Fruit fly (Drosophila melanogaster) whole organism, embryonic: ENCODE data around the gene CG31267.
A peak's percentile ranks its signal among the peaks of the same experiment; 100 is the strongest.

Experiments
- B-H1 ChIP-seq: fragments of 200-800 bp; sonication (Bioruptor generic); IDR thresholded peaks from 3 replicates; pipeline ENCODE4 v1.3.6; 2022; ENCODE audit warnings: missing biosample characterization, missing genetic modification characterization
- Bgb ChIP-seq: fragments of 200-800 bp; sonication (Bioruptor generic); IDR thresholded peaks from 2 replicates; pipeline ENCODE4 v1.3.6; 2022; ENCODE audit warnings: missing biosample characterization, missing genetic modification characterization; ENCODE audit not compliant: partially characterized antibody
- CG12391 ChIP-seq: fragments of 200-800 bp; sonication (Bioruptor generic); optimal IDR thresholded peaks from 3 replicates; lab custom pipeline; 2018; ENCODE audit warnings: missing biosample characterization, mild to moderate bottlenecking, missing genetic modification characterization, moderate library complexity
- CG12659 ChIP-seq: fragments of 200-800 bp; sonication (Bioruptor generic); optimal IDR thresholded peaks from 3 replicates; lab custom pipeline; 2017; ENCODE audit warnings: mild to moderate bottlenecking, missing biosample characterization, missing genetic modification reagents, missing genetic modification characterization
- CG13123 ChIP-seq: fragments of 200-800 bp; sonication (Bioruptor generic); optimal IDR thresholded peaks from 2 replicates; lab custom pipeline; 2016; ENCODE audit warnings: missing biosample characterization, missing genetic modification characterization
- CG14860 ChIP-seq: fragments of 200-800 bp; sonication (Bioruptor generic); IDR thresholded peaks from 3 replicates; pipeline ENCODE4 v1.3.6; 2022; ENCODE audit warnings: missing biosample characterization, missing genetic modification characterization; ENCODE audit not compliant: partially characterized antibody
- CG16813 ChIP-seq: fragments of 200-800 bp; sonication (Bioruptor generic); IDR thresholded peaks from 3 replicates; pipeline ENCODE4 v1.3.6; 2022; ENCODE audit warnings: missing biosample characterization, missing genetic modification characterization; ENCODE audit not compliant: partially characterized antibody
- CG17359 ChIP-seq: fragments of 200-800 bp; sonication (Bioruptor generic); optimal IDR thresholded peaks from 3 replicates; lab custom pipeline; 2018; ENCODE audit warnings: missing biosample characterization, mild to moderate bottlenecking, missing genetic modification characterization, moderate library complexity
- CG17829 ChIP-seq: fragments of 200-800 bp; optimal IDR thresholded peaks from 2 replicates; lab custom pipeline; 2019; ENCODE audit warnings: missing biosample characterization, mild to moderate bottlenecking, missing genetic modification characterization, moderate library complexity
- CG18262 ChIP-seq: fragments of 200-800 bp; optimal IDR thresholded peaks from 3 replicates; lab custom pipeline; 2019; ENCODE audit warnings: missing biosample characterization, mild to moderate bottlenecking, missing genetic modification characterization, moderate library complexity
- CG2116 ChIP-seq: fragments of 200-800 bp; sonication (Bioruptor generic); optimal IDR thresholded peaks from 3 replicates; lab custom pipeline; 2018; ENCODE audit warnings: missing biosample characterization, mild to moderate bottlenecking, missing genetic modification characterization
- CG2129 ChIP-seq: fragments of 200-800 bp; sonication (Bioruptor generic); IDR thresholded peaks from 2 replicates; pipeline ENCODE4 v1.3.6; 2022; ENCODE audit warnings: missing biosample characterization, missing genetic modification characterization; ENCODE audit not compliant: partially characterized antibody
- CG2712 ChIP-seq: fragments of 200-800 bp; optimal IDR thresholded peaks from 3 replicates; lab custom pipeline; 2019; ENCODE audit warnings: missing biosample characterization, mild to moderate bottlenecking, missing genetic modification characterization, moderate library complexity
- CG2889 ChIP-seq: fragments of 200-800 bp; sonication (Bioruptor generic); IDR thresholded peaks from 3 replicates; pipeline ENCODE4 v1.3.6; 2022; ENCODE audit warnings: missing biosample characterization, missing genetic modification characterization
- CG30020 ChIP-seq: fragments of 200-800 bp; optimal IDR thresholded peaks from 2 replicates; lab custom pipeline; 2019; ENCODE audit warnings: missing biosample characterization, mild to moderate bottlenecking, missing genetic modification characterization, moderate library complexity
- CG34224 ChIP-seq: fragments of 200-800 bp; sonication (Bioruptor generic); IDR thresholded peaks from 3 replicates; pipeline ENCODE4 v1.3.6; 2022; ENCODE audit warnings: missing biosample characterization, missing genetic modification characterization; ENCODE audit not compliant: partially characterized antibody
- CG42726 ChIP-seq: fragments of 200-800 bp; sonication (Bioruptor generic); IDR thresholded peaks from 2 replicates; pipeline ENCODE4 v1.3.6; 2022; ENCODE audit warnings: missing biosample characterization, missing genetic modification characterization; ENCODE audit not compliant: partially characterized antibody
- CG4404 ChIP-seq: fragments of 200-800 bp; sonication (Bioruptor generic); IDR thresholded peaks from 2 replicates; pipeline ENCODE4 v1.3.6; 2022; ENCODE audit warnings: missing biosample characterization, missing genetic modification characterization
- CG4617 ChIP-seq: fragments of 200-800 bp; sonication (Bioruptor generic); optimal IDR thresholded peaks from 3 replicates; lab custom pipeline; 2016; ENCODE audit warnings: missing biosample characterization, missing genetic modification characterization, borderline replicate concordance
- CG4707 ChIP-seq: fragments of 200-800 bp; sonication (Bioruptor generic); optimal IDR thresholded peaks from 2 replicates; lab custom pipeline; 2018; ENCODE audit warnings: missing biosample characterization, mild to moderate bottlenecking, missing genetic modification characterization, moderate library complexity
- CG7963 ChIP-seq: fragments of 200-800 bp; sonication (Bioruptor generic); IDR thresholded peaks from 3 replicates; pipeline ENCODE4 v1.3.6; 2022; ENCODE audit warnings: missing biosample characterization, missing genetic modification characterization; ENCODE audit not compliant: partially characterized antibody
- CG8281 ChIP-seq: fragments of 200-800 bp; sonication (Bioruptor generic); optimal IDR thresholded peaks from 2 replicates; lab custom pipeline; 2018; ENCODE audit warnings: missing biosample characterization, mild to moderate bottlenecking, missing genetic modification characterization, moderate library complexity
- Dek ChIP-seq: fragments of 200-800 bp; sonication (Bioruptor generic); optimal IDR thresholded peaks from 3 replicates; lab custom pipeline; 2019; ENCODE audit warnings: missing biosample characterization, mild to moderate bottlenecking, missing genetic modification characterization, moderate library complexity
- Dip2 ChIP-seq: fragments of 200-800 bp; sonication (Bioruptor generic); IDR thresholded peaks from 2 replicates; pipeline ENCODE4 v1.3.6; 2022; ENCODE audit warnings: missing biosample characterization, missing genetic modification characterization
- Doc3 ChIP-seq: fragments of 200-800 bp; sonication (Bioruptor generic); IDR thresholded peaks from 3 replicates; pipeline ENCODE4 v1.3.6; 2022; ENCODE audit warnings: missing biosample characterization, missing genetic modification characterization; ENCODE audit not compliant: partially characterized antibody
- Dp ChIP-seq: fragments of 200-800 bp; sonication (Bioruptor generic); optimal IDR thresholded peaks from 2 replicates; lab custom pipeline; 2018; ENCODE audit warnings: missing biosample characterization, mild to moderate bottlenecking, missing genetic modification characterization, moderate library complexity
- Dref ChIP-seq: fragments of 200-800 bp; sonication (Bioruptor generic); IDR thresholded peaks from 2 replicates; pipeline ENCODE4 v1.3.6; 2022; ENCODE audit warnings: missing biosample characterization, missing genetic modification characterization
- E2f2 ChIP-seq: fragments of 200-800 bp; sonication (Bioruptor generic); IDR thresholded peaks from 2 replicates; pipeline ENCODE4 v1.3.6; 2022; ENCODE audit warnings: missing biosample characterization, missing genetic modification characterization
- HLH4C ChIP-seq: fragments of 200-800 bp; sonication (Bioruptor generic); IDR thresholded peaks from 3 replicates; pipeline ENCODE4 v1.3.6; 2022; ENCODE audit warnings: missing biosample characterization, missing genetic modification characterization; ENCODE audit not compliant: partially characterized antibody
- YL-1 ChIP-seq: fragments of 200-800 bp; sonication (Bioruptor generic); optimal IDR thresholded peaks from 3 replicates; lab custom pipeline; 2017; ENCODE audit warnings: missing biosample characterization, mild to moderate bottlenecking, missing genetic modification characterization
- ab ChIP-seq: fragments of 200-800 bp; sonication (Bioruptor generic); optimal IDR thresholded peaks from 2 replicates; lab custom pipeline; 2016; ENCODE audit warnings: missing biosample characterization, missing genetic modification characterization
- aop ChIP-seq: fragments of 200-800 bp; sonication (Bioruptor generic); IDR thresholded peaks from 2 replicates; pipeline ENCODE4 v1.3.6; 2022; ENCODE audit warnings: missing biosample characterization, missing genetic modification characterization
- ato ChIP-seq: fragments of 200-800 bp; sonication (Bioruptor generic); IDR thresholded peaks from 2 replicates; pipeline ENCODE4 v1.3.6; 2022; ENCODE audit warnings: missing biosample characterization, missing genetic modification characterization; ENCODE audit not compliant: partially characterized antibody
- crol ChIP-seq: fragments of 200-800 bp; sonication (Bioruptor generic); IDR thresholded peaks from 2 replicates; pipeline ENCODE4 v1.3.6; 2022; ENCODE audit warnings: missing biosample characterization, missing genetic modification characterization
- grn ChIP-seq: fragments of 200-800 bp; sonication (Bioruptor generic); optimal IDR thresholded peaks from 3 replicates; lab custom pipeline; 2017; ENCODE audit warnings: missing biosample characterization, missing genetic modification characterization
- hb ChIP-seq: fragments of 200-800 bp; sonication (Bioruptor generic); IDR thresholded peaks from 3 replicates; pipeline ENCODE4 v1.3.6; 2022; ENCODE audit warnings: missing biosample characterization, missing genetic modification characterization; ENCODE audit not compliant: partially characterized antibody
- hbn ChIP-seq: fragments of 200-800 bp; sonication (Bioruptor generic); IDR thresholded peaks from 2 replicates; pipeline ENCODE4 v1.3.6; 2022; ENCODE audit warnings: missing biosample characterization, missing genetic modification characterization; ENCODE audit not compliant: partially characterized antibody
- inv ChIP-seq: fragments of 200-800 bp; sonication (Bioruptor generic); IDR thresholded peaks from 2 replicates; pipeline ENCODE4 v1.3.6; 2022; ENCODE audit warnings: missing biosample characterization, missing genetic modification characterization; ENCODE audit not compliant: partially characterized antibody
- knrl ChIP-seq: fragments of 200-800 bp; sonication (Bioruptor generic); IDR thresholded peaks from 3 replicates; pipeline ENCODE4 v1.3.6; 2022; ENCODE audit warnings: missing biosample characterization, missing genetic modification characterization; ENCODE audit not compliant: partially characterized antibody
- lov ChIP-seq, 2 experiments: fragments of 200-800 bp in 1 of 2; fragments of >200 bp in 1 of 2; sonication (Bioruptor generic) in 1 of 2; IDR thresholded peaks in 1 of 2; optimal IDR thresholded peaks in 1 of 2; 2 replicates in 1 of 2; 3 replicates in 1 of 2; pipeline versions ENCODE4 v1.3.6 to Lab custom; 2017 to 2022; ENCODE audit warnings: missing biosample characterization in 1 of 2, missing genetic modification characterization in 1 of 2
- nmo ChIP-seq: fragments of 200-800 bp; sonication (Bioruptor generic); optimal IDR thresholded peaks from 2 replicates; lab custom pipeline; 2018; ENCODE audit warnings: missing biosample characterization, mild to moderate bottlenecking, missing genetic modification characterization, moderate library complexity
- stwl ChIP-seq: fragments of 200-800 bp; sonication (Bioruptor generic); optimal IDR thresholded peaks from 3 replicates; lab custom pipeline; 2018; ENCODE audit warnings: missing biosample characterization, mild to moderate bottlenecking, missing genetic modification characterization, moderate library complexity
- tna ChIP-seq: fragments of 200-800 bp; sonication (Bioruptor generic); IDR thresholded peaks from 2 replicates; pipeline ENCODE4 v1.3.6; 2022; ENCODE audit warnings: missing biosample characterization, missing genetic modification characterization; ENCODE audit not compliant: partially characterized antibody
- unc-4 ChIP-seq: fragments of 200-800 bp; sonication (Bioruptor generic); IDR thresholded peaks from 2 replicates; pipeline ENCODE4 v1.3.6; 2022; ENCODE audit warnings: missing biosample characterization, missing genetic modification characterization; ENCODE audit not compliant: partially characterized antibody
- vnd ChIP-seq: fragments of 200-800 bp; sonication (Bioruptor generic); IDR thresholded peaks from 3 replicates; pipeline ENCODE4 v1.3.6; 2022; ENCODE audit warnings: missing biosample characterization, missing genetic modification characterization; ENCODE audit not compliant: partially characterized antibody

The CG31267 gene

DNA sequence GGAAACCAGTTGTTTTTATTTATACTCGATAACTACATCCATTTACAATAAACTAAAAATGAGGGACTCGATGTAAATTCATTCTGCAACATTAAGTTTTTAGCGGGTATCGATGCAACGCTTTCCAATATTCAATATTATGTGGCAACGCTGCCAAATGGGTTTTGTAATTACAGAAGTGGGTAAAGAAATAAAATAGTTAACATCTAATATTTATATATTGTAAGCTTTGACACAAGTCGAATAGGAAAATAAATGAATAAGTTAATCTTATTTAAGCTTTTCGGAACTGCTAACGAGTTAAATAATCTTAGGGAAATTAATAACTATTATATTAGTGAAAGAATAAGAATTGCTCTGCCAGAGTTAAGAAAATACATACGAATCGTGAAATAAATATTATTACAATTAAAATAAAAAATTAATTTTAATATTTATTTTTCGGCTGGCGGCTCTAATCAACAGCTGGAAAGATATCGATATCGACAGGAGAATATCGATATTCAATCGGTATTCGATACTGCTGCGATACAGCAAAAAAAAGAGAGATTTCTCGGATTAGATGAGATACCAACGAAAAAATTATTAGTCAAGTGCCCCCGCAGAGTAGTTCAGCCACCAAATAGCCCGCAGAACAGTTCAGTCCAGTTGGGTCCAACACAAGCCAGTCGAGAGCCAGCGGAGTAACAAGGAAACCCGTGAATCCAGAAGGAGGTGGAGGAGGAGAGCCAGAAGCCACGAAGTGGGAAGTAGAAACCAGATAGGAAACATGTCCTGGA is 48.8 kb upstream of the CG31267 start, which contains the start of gene GckIII (continued):
- TF ChIP-seq Dref: peak; percentile 79
- TF ChIP-seq YL-1: peak; percentile 5
- peak; percentile 17 for TF ChIP-seq CG17359 (tag; lab: Kevin White, UChicago)
- TF ChIP-seq hb (GFP tag; lab: Robert Waterston, UW): peak; percentile 79
- TF ChIP-seq knrl: peak; percentile 72; the same call in 2 of the 3 replicates
- TF ChIP-seq CG4404 (GFP tag; lab: Robert Waterston, UW): no peak
- TF ChIP-seq unc-4 (GFP tag; lab: Robert Waterston, UW): peak; percentile 91
- TF ChIP-seq lov (optimal IDR thresholded peaks at IDR 0.05; lab: Kevin White, UChicago): no peak
- no peak for TF ChIP-seq lov (GFP tag; IDR thresholded peaks at IDR 0.05; lab: Robert Waterston, UW)
- no peak for TF ChIP-seq CG8281
- no peak for TF ChIP-seq CG4707 (GFP tag; lab: Kevin White, UChicago)
- TF ChIP-seq CG18262 (tag; lab: Kevin White, UChicago): peak; percentile 19
- peak; percentile 22 for TF ChIP-seq CG17829 (tag; lab: Kevin White, UChicago)
- peak; percentile 70 for TF ChIP-seq inv (GFP tag; lab: Robert Waterston, UW)
- peak; percentile 86 for TF ChIP-seq grn (GFP tag; lab: Kevin White, UChicago)
- peak; percentile 16 for TF ChIP-seq CG30020 (tag; lab: Kevin White, UChicago)
- peak; percentile 51 for TF ChIP-seq Dp (GFP tag; lab: Kevin White, UChicago)
- peak; percentile 42 for TF ChIP-seq CG2712
- TF ChIP-seq Bgb (GFP tag; lab: Robert Waterston, UW): peak; percentile 86
- peak; percentile 82 for TF ChIP-seq HLH4C (GFP tag; lab: Robert Waterston, UW)
- TF ChIP-seq crol (GFP tag; lab: Robert Waterston, UW): no peak
- peak; percentile 52 for TF ChIP-seq hbn (GFP tag; lab: Robert Waterston, UW)
- peak; percentile 37 for TF ChIP-seq ato (GFP tag; lab: Robert Waterston, UW)
- TF ChIP-seq CG7963 (GFP tag; lab: Robert Waterston, UW): peak; percentile 59; the same call in 2 of the 3 replicates
- peak; percentile 51 for TF ChIP-seq CG12659
- peak; percentile 83 for TF ChIP-seq CG14860 (GFP tag; lab: Robert Waterston, UW)
- peak; percentile 63 for TF ChIP-seq CG4617 (GFP tag; lab: Kevin White, UChicago)
- TF ChIP-seq stwl (tag; lab: Kevin White, UChicago): peak; percentile 59
- peak; percentile 51; the same call in 1 of the 2 replicates for TF ChIP-seq E2f2 (GFP tag; lab: Robert Waterston, UW)
- no peak for TF ChIP-seq ab
- peak; percentile 2 for TF ChIP-seq nmo (GFP tag; lab: Kevin White, UChicago)
- TF ChIP-seq CG2116 (GFP tag; lab: Kevin White, UChicago): peak; percentile 62
- no peak for TF ChIP-seq CG13123 (GFP tag; lab: Kevin White, UChicago)
- TF ChIP-seq CG16813 (GFP tag; lab: Robert Waterston, UW): peak; percentile 57; the same call in 2 of the 3 replicates
- peak; percentile 79 for TF ChIP-seq tna (GFP tag; lab: Robert Waterston, UW)
- TF ChIP-seq CG34224: peak; percentile 93
- TF ChIP-seq CG2889 (GFP tag; lab: Robert Waterston, UW): no peak
- TF ChIP-seq aop: no peak
- TF ChIP-seq B-H1 (GFP tag; lab: Robert Waterston, UW): no peak
- peak; percentile 86 for TF ChIP-seq Doc3 (GFP tag; lab: Robert Waterston, UW)
- TF ChIP-seq CG2129 (GFP tag; lab: Robert Waterston, UW): peak; percentile 86
- TF ChIP-seq vnd (GFP tag; lab: Robert Waterston, UW): peak; percentile 66
- TF ChIP-seq CG12391 (tag; lab: Kevin White, UChicago): peak; percentile 26
- no peak for TF ChIP-seq Dek (tag; lab: Kevin White, UChicago)
- TF ChIP-seq CG42726 (GFP tag; lab: Robert Waterston, UW): peak; percentile 73; the same call in 1 of the 2 replicates
- no peak for TF ChIP-seq Dip2 (GFP tag; lab: Robert Waterston, UW)
